Worm (Caenorhabditis elegans): ENCODE data around the gene unc-64.

The unc-64 gene

DNA sequence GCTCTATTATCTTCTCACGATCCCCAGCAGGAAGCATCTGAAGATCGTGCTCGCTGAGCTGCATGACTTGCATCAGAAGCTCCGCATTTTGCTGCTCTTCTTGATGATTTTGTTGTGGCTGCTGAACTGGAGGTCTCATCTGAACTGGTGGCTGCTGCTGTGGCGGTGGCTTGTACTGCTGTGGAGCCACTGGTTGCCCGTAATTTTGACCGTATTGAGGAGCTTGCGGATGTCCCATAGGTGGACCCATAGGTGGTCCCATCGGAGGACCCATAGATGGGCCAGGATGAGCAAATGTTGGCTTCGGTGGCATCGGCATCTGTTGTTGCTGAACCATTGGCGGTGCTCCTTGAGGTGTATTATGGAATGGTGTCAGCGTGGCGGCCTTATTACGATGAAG, 10.0 kb upstream of the unc-64 start (continued):
- no peak for TF ChIP-seq Y56A3A.18 (GFP tag; IDR thresholded peaks at IDR 0.05)

DNA sequence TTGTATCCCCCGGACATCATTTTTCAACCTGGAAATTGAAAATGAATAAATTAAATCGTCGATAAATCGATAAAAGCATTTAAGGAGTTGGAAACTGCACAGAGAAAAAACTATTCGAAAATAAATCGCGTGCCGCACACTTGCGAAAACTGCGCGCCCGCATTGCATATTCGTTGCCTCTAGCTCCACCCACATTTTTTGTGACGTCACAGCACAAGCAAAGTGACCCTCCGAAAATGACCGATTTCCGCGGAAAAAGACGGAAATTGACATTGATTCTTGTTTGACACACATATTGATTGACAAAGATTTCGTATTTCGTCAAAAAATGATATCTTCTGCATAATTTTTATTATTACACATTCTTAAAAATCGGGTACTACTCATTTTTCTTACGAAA, 8.2 kb upstream of the unc-64 start, which contains the start of gene cpf-2:
TSS of gene cpf-2 (minus strand) at position 28 of the 400 bp plus-strand sequence.
- TF ChIP-seq lin-26 (GFP tag; IDR thresholded peaks at IDR 0.05) (0 out of 2 replicates have a peak, but pooled peaks have one; percentile 26), let-526 (GFP tag; IDR thresholded peaks at IDR 0.05) (0 out of 2 replicates have a peak, but pooled peaks have one; percentile 10), F39B2.1 (GFP tag; IDR thresholded peaks at IDR 0.05) (no peak), lin-54 (GFP tag; optimal IDR thresholded peaks at IDR 0.05) (peak; percentile 66), hsf-1 (GFP tag; IDR thresholded peaks at IDR 0.05) (no peak), ceh-58 (GFP tag; IDR thresholded peaks at IDR 0.05) (no peak), D2030.7 (GFP tag; IDR thresholded peaks at IDR 0.05) (0 out of 2 replicates have a peak, but pooled peaks have one; percentile 24), F49E8.2 (tag; optimal IDR thresholded peaks at IDR 0.05; ENCODE audit: insufficient read depth) (peak; percentile 17), F37B4.10 (GFP tag; IDR thresholded peaks at IDR 0.05) (no peak), tlf-1 (GFP tag; optimal IDR thresholded peaks at IDR 0.05) (peak; percentile 14), ztf-26 (tag; optimal IDR thresholded peaks at IDR 0.05) (peak; percentile 22), ekl-4 (GFP tag; IDR thresholded peaks at IDR 0.05) (peak; percentile 60), atf-7 (tag; optimal IDR thresholded peaks at IDR 0.05) (peak; percentile 48), zim-3 (tag; optimal IDR thresholded peaks at IDR 0.05) (no peak), hmg-1.2 (GFP tag; IDR thresholded peaks at IDR 0.05) (peak; percentile 43), gei-17 (GFP tag; optimal IDR thresholded peaks at IDR 0.05) (no peak), ceh-100 (GFP tag; IDR thresholded peaks at IDR 0.05) (peak; percentile 58), dox-1 (GFP tag; IDR thresholded peaks at IDR 0.05) (peak; percentile 79), pbrm-1 (GFP tag; IDR thresholded peaks at IDR 0.05) (peak; percentile 61; the same call in 1 of the 2 replicates), mcd-1 (GFP tag; IDR thresholded peaks at IDR 0.05) (peak; percentile 70), ceh-27 (GFP tag; optimal IDR thresholded peaks at IDR 0.05) (peak; percentile 20), snpc-1.3 (tag; optimal IDR thresholded peaks at IDR 0.05; ENCODE audit: insufficient read depth) (peak; percentile 62), ztf-6 (GFP tag; IDR thresholded peaks at IDR 0.05) (0 out of 2 replicates have a peak, but pooled peaks have one; percentile 15), rpc-1 (optimal IDR thresholded peaks at IDR 0.05) (peak; percentile 52), rpc-1 (tag; optimal IDR thresholded peaks at IDR 0.05) (no peak), madf-3 (GFP tag; IDR thresholded peaks at IDR 0.05) (peak; percentile 81; the same call in 1 of the 2 replicates), dpff-1 (tag; optimal IDR thresholded peaks at IDR 0.05) (no peak), C06A6.2 (GFP tag; conservative IDR thresholded peaks at IDR 0.05) (peak; percentile 67), unc-130 (GFP tag; optimal IDR thresholded peaks at IDR 0.05) (peak; percentile 29), him-1 (tag; optimal IDR thresholded peaks at IDR 0.05) (peak; percentile 84), attf-5 (GFP tag; optimal IDR thresholded peaks at IDR 0.05) (peak; percentile 41), tbp1 (GFP tag; optimal IDR thresholded peaks at IDR 0.05) (peak; percentile 41), rec-8 (tag; optimal IDR thresholded peaks at IDR 0.05) (no peak), B0336.3 (GFP tag; IDR thresholded peaks at IDR 0.05) (peak; percentile 41; the same call in 1 of the 2 replicates), chd-7 (tag; optimal IDR thresholded peaks at IDR 0.05) (peak; percentile 13), repo-1 (tag; optimal IDR thresholded peaks at IDR 0.05) (no peak), ceh-40 (GFP tag; IDR thresholded peaks at IDR 0.05) (peak; percentile 19; the same call in 1 of the 2 replicates), ZK185.1 (tag; optimal IDR thresholded peaks at IDR 0.05; ENCODE audit: poor library complexity, severe bottlenecking) (peak; percentile 55), bed-2 (GFP tag; IDR thresholded peaks at IDR 0.05) (no peak), F52B5.7 (tag; optimal IDR thresholded peaks at IDR 0.05) (no peak), ets-4 (GFP tag; optimal IDR thresholded peaks at IDR 0.05) (no peak), hlh-26 (GFP tag; conservative IDR thresholded peaks at IDR 0.05) (no peak), sptf-2 (GFP tag; optimal IDR thresholded peaks at IDR 0.05) (no peak), lin-35 (GFP tag; optimal IDR thresholded peaks at IDR 0.05) (peak in 1 of 3 experiments; percentile 35), nfya-1 (tag; optimal IDR thresholded peaks at IDR 0.05; ENCODE audit: borderline replicate concordance, insufficient read depth) (no peak)
